Fruit fly (Drosophila melanogaster) whole organism, embryonic: Measurements from ENCODE around the gene CG15046.

Source experiments
- Antp ChIP-seq: fragments of 200-800 bp; sonication (Bioruptor generic); optimal IDR thresholded peaks from 3 replicates; lab custom pipeline; 2016; ENCODE audit warnings: missing biosample characterization, missing genetic modification characterization
- Asciz ChIP-seq: fragments of 200-800 bp; sonication (Bioruptor generic); optimal IDR thresholded peaks from 2 replicates; lab custom pipeline; 2017; ENCODE audit warnings: missing biosample characterization, mild to moderate bottlenecking, missing genetic modification characterization, missing genetic modification reagents
- B-H2 ChIP-seq: fragments of 200-800 bp; sonication (Bioruptor generic); optimal IDR thresholded peaks from 2 replicates; lab custom pipeline; 2018; ENCODE audit warnings: missing biosample characterization, mild to moderate bottlenecking, missing genetic modification characterization
- Bteb2 ChIP-seq: fragments of 200-800 bp; sonication (Bioruptor generic); optimal IDR thresholded peaks from 2 replicates; lab custom pipeline; 2016; ENCODE audit warnings: missing biosample characterization, missing genetic modification characterization
- CG11085 ChIP-seq: fragments of 200-800 bp; sonication (Bioruptor generic); IDR thresholded peaks from 2 replicates; pipeline ENCODE4 v1.3.6; 2022; ENCODE audit warnings: missing biosample characterization, missing genetic modification characterization
- CG12299 ChIP-seq: fragments of 200-800 bp; sonication (Bioruptor generic); optimal IDR thresholded peaks from 2 replicates; lab custom pipeline; 2018; ENCODE audit warnings: missing biosample characterization, mild to moderate bottlenecking, missing genetic modification characterization
- CG1233 ChIP-seq: fragments of 200-800 bp; sonication (Bioruptor generic); optimal IDR thresholded peaks from 4 replicates; lab custom pipeline; 2018; ENCODE audit warnings: missing biosample characterization, mild to moderate bottlenecking, missing genetic modification characterization
- CG12659 ChIP-seq: fragments of 200-800 bp; sonication (Bioruptor generic); optimal IDR thresholded peaks from 3 replicates; lab custom pipeline; 2017; ENCODE audit warnings: mild to moderate bottlenecking, missing biosample characterization, missing genetic modification reagents, missing genetic modification characterization
- CG13123 ChIP-seq: fragments of 200-800 bp; sonication (Bioruptor generic); optimal IDR thresholded peaks from 2 replicates; lab custom pipeline; 2016; ENCODE audit warnings: missing biosample characterization, missing genetic modification characterization
- CG14860 ChIP-seq: fragments of 200-800 bp; sonication (Bioruptor generic); IDR thresholded peaks from 3 replicates; pipeline ENCODE4 v1.3.6; 2022; ENCODE audit warnings: missing biosample characterization, missing genetic modification characterization; ENCODE audit not compliant: partially characterized antibody
- CG15514 ChIP-seq: fragments of 200-800 bp; sonication (Bioruptor generic); optimal IDR thresholded peaks from 3 replicates; lab custom pipeline; 2017; ENCODE audit warnings: missing biosample characterization, missing genetic modification characterization, mild to moderate bottlenecking, moderate library complexity, missing genetic modification reagents
- CG1603 ChIP-seq: fragments of 200-800 bp; sonication (Bioruptor generic); optimal IDR thresholded peaks from 2 replicates; lab custom pipeline; 2019; ENCODE audit warnings: missing biosample characterization, mild to moderate bottlenecking, missing genetic modification characterization, moderate library complexity
- CG2678 ChIP-seq: fragments of 200-800 bp; sonication (Bioruptor generic); optimal IDR thresholded peaks from 3 replicates; lab custom pipeline; 2019; ENCODE audit warnings: missing biosample characterization, mild to moderate bottlenecking, missing genetic modification characterization, moderate library complexity
- CG3065 ChIP-seq: fragments of 200-800 bp; sonication (Bioruptor generic); optimal IDR thresholded peaks from 2 replicates; lab custom pipeline; 2016; ENCODE audit warnings: missing biosample characterization, missing genetic modification characterization
- CG32532 ChIP-seq: fragments of 200-800 bp; sonication (Bioruptor generic); IDR thresholded peaks from 2 replicates; pipeline ENCODE4 v1.3.6; 2022; ENCODE audit warnings: missing biosample characterization, missing genetic modification characterization
- CG3281 ChIP-seq: fragments of 200-800 bp; sonication (Bioruptor generic); optimal IDR thresholded peaks from 3 replicates; lab custom pipeline; 2017; ENCODE audit warnings: missing biosample characterization, mild to moderate bottlenecking, missing genetic modification characterization
- CG3407 ChIP-seq: fragments of 200-800 bp; sonication (Bioruptor generic); optimal IDR thresholded peaks from 2 replicates; lab custom pipeline; 2018; ENCODE audit warnings: missing biosample characterization, mild to moderate bottlenecking, missing genetic modification characterization
- CG34224 ChIP-seq: fragments of 200-800 bp; sonication (Bioruptor generic); IDR thresholded peaks from 3 replicates; pipeline ENCODE4 v1.3.6; 2022; ENCODE audit warnings: missing biosample characterization, missing genetic modification characterization; ENCODE audit not compliant: partially characterized antibody
- CG4820 ChIP-seq: fragments of 200-800 bp; sonication (Bioruptor generic); optimal IDR thresholded peaks from 3 replicates; lab custom pipeline; 2016; ENCODE audit warnings: missing biosample characterization, missing genetic modification characterization
- CG8089 ChIP-seq: fragments of 200-800 bp; sonication (Bioruptor generic); optimal IDR thresholded peaks from 3 replicates; lab custom pipeline; 2016; ENCODE audit warnings: missing biosample characterization, missing genetic modification characterization
- D ChIP-seq, 2 experiments: fragments of 200-800 bp in 1 of 2; fragments of >200 bp in 1 of 2; sonication (Bioruptor generic) in 1 of 2; optimal IDR thresholded peaks; 2 replicates in 1 of 2; 3 replicates in 1 of 2; lab custom pipeline; 2017; ENCODE audit warnings: mild to moderate bottlenecking in 1 of 2, missing biosample characterization in 1 of 2, missing genetic modification characterization in 1 of 2, missing genetic modification reagents in 1 of 2
- D19A ChIP-seq: fragments of 200-800 bp; optimal IDR thresholded peaks from 3 replicates; lab custom pipeline; 2019; ENCODE audit warnings: missing biosample characterization, mild to moderate bottlenecking, missing genetic modification characterization, moderate library complexity
- Doc2 ChIP-seq: fragments of 200-800 bp; sonication (Bioruptor generic); IDR thresholded peaks from 2 replicates; pipeline ENCODE4 v1.3.6; 2022; ENCODE audit warnings: missing biosample characterization, missing genetic modification characterization
- Gug ChIP-seq: fragments of 200-800 bp; sonication (Bioruptor generic); IDR thresholded peaks from 4 replicates; pipeline ENCODE4 v1.3.6; 2022; ENCODE audit warnings: missing biosample characterization, missing genetic modification characterization
- Lpt ChIP-seq: fragments of >200 bp; optimal IDR thresholded peaks from 2 replicates; lab custom pipeline; 2018; ENCODE audit warnings: missing biosample characterization, missing genetic modification characterization
- Mad ChIP-seq: fragments of 200-800 bp; sonication (Bioruptor generic); optimal IDR thresholded peaks from 2 replicates; lab custom pipeline; 2016; ENCODE audit warnings: missing biosample characterization, missing genetic modification characterization
- Mrtf ChIP-seq: fragments of 200-800 bp; sonication (Bioruptor generic); IDR thresholded peaks from 3 replicates; pipeline ENCODE4 v1.3.6; 2022; ENCODE audit warnings: missing biosample characterization, missing genetic modification characterization
- NfI ChIP-seq: fragments of 200-800 bp; sonication (Bioruptor generic); optimal IDR thresholded peaks from 3 replicates; lab custom pipeline; 2018; ENCODE audit warnings: missing biosample characterization, mild to moderate bottlenecking, missing genetic modification characterization, moderate library complexity
- Optix ChIP-seq: fragments of 200-800 bp; sonication (Bioruptor generic); IDR thresholded peaks from 3 replicates; pipeline ENCODE4 v1.3.6; 2022; ENCODE audit warnings: missing biosample characterization, missing genetic modification characterization
- PHDP ChIP-seq: fragments of 200-800 bp; sonication (Bioruptor generic); optimal IDR thresholded peaks from 3 replicates; lab custom pipeline; 2018; ENCODE audit warnings: missing biosample characterization, mild to moderate bottlenecking, missing genetic modification characterization, moderate library complexity
- cad ChIP-seq: fragments of >200 bp; optimal IDR thresholded peaks from 2 replicates; lab custom pipeline; 2017; ENCODE audit warnings: missing biosample characterization, missing genetic modification characterization
- cato ChIP-seq: fragments of 200-800 bp; sonication (Bioruptor generic); optimal IDR thresholded peaks from 2 replicates; lab custom pipeline; 2016; ENCODE audit warnings: missing biosample characterization, missing genetic modification characterization, borderline replicate concordance
- crc ChIP-seq: fragments of 200-800 bp; sonication (Bioruptor generic); optimal IDR thresholded peaks from 2 replicates; lab custom pipeline; 2016; ENCODE audit warnings: missing biosample characterization, missing genetic modification characterization
- dan ChIP-seq: fragments of 200-800 bp; sonication (Bioruptor generic); IDR thresholded peaks from 2 replicates; pipeline ENCODE4 v1.3.6; 2022; ENCODE audit warnings: missing biosample characterization, missing genetic modification characterization
- dimm ChIP-seq: fragments of 200-800 bp; sonication (Bioruptor generic); IDR thresholded peaks from 2 replicates; pipeline ENCODE4 v1.3.6; 2022; ENCODE audit warnings: missing biosample characterization, missing genetic modification characterization
- dmrt99B ChIP-seq: fragments of 200-800 bp; sonication (Bioruptor generic); optimal IDR thresholded peaks from 2 replicates; lab custom pipeline; 2018; ENCODE audit warnings: missing biosample characterization, mild to moderate bottlenecking, missing genetic modification characterization, moderate library complexity
- dysf ChIP-seq: fragments of 200-800 bp; sonication (Bioruptor generic); IDR thresholded peaks from 3 replicates; pipeline ENCODE4 v1.3.6; 2022; ENCODE audit warnings: missing biosample characterization, missing genetic modification characterization
- ftz-f1 ChIP-seq: fragments of 200-800 bp; sonication (Bioruptor generic); optimal IDR thresholded peaks from 2 replicates; lab custom pipeline; 2016; ENCODE audit warnings: missing biosample characterization, missing genetic modification characterization
- gce ChIP-seq: fragments of 200-800 bp; sonication (Bioruptor generic); IDR thresholded peaks from 3 replicates; pipeline ENCODE4 v1.3.6; 2022; ENCODE audit warnings: missing biosample characterization, missing genetic modification characterization
- gcm ChIP-seq: fragments of 200-800 bp; sonication (Bioruptor generic); optimal IDR thresholded peaks from 2 replicates; lab custom pipeline; 2019; ENCODE audit warnings: missing biosample characterization, mild to moderate bottlenecking, missing genetic modification characterization, moderate library complexity
- hb ChIP-seq: fragments of 200-800 bp; sonication (Bioruptor generic); IDR thresholded peaks from 3 replicates; pipeline ENCODE4 v1.3.6; 2022; ENCODE audit warnings: missing biosample characterization, missing genetic modification characterization; ENCODE audit not compliant: partially characterized antibody
- ken ChIP-seq: fragments of 200-800 bp; sonication (Bioruptor generic); IDR thresholded peaks from 3 replicates; pipeline ENCODE4 v1.3.6; 2022; ENCODE audit warnings: missing biosample characterization, missing genetic modification characterization
- peb ChIP-seq: fragments of 200-800 bp; sonication (Bioruptor generic); IDR thresholded peaks from 2 replicates; pipeline ENCODE4 v1.3.6; 2022; ENCODE audit warnings: missing biosample characterization, missing genetic modification characterization
- pnt ChIP-seq: fragments of 200-800 bp; sonication (Bioruptor generic); optimal IDR thresholded peaks from 3 replicates; lab custom pipeline; 2016; ENCODE audit warnings: missing biosample characterization, missing genetic modification characterization
- pros ChIP-seq: fragments of 200-800 bp; sonication (Bioruptor generic); optimal IDR thresholded peaks from 3 replicates; lab custom pipeline; 2019; ENCODE audit warnings: missing biosample characterization, mild to moderate bottlenecking, missing genetic modification characterization, moderate library complexity
- pzg ChIP-seq: fragments of 200-800 bp; sonication (Bioruptor generic); optimal IDR thresholded peaks from 3 replicates; lab custom pipeline; 2018; ENCODE audit warnings: missing biosample characterization, mild to moderate bottlenecking, missing genetic modification characterization, moderate library complexity
- sqz ChIP-seq: fragments of 200-800 bp; sonication (Bioruptor generic); optimal IDR thresholded peaks from 3 replicates; lab custom pipeline; 2018; ENCODE audit warnings: missing biosample characterization, mild to moderate bottlenecking, missing genetic modification characterization
- trem ChIP-seq: fragments of 200-800 bp; optimal IDR thresholded peaks from 3 replicates; lab custom pipeline; 2019; ENCODE audit warnings: missing biosample characterization, mild to moderate bottlenecking, missing genetic modification characterization, moderate library complexity
- vvl ChIP-seq: fragments of 200-800 bp; sonication (Bioruptor generic); IDR thresholded peaks from 2 replicates; pipeline ENCODE4 v1.3.6; 2022; ENCODE audit warnings: missing biosample characterization, missing genetic modification characterization
- yki ChIP-seq: fragments of >200 bp; optimal IDR thresholded peaks from 3 replicates; lab custom pipeline; 2018
- zen ChIP-seq: fragments of 200-800 bp; sonication (Bioruptor generic); optimal IDR thresholded peaks from 3 replicates; lab custom pipeline; 2018; ENCODE audit warnings: missing biosample characterization, mild to moderate bottlenecking, missing genetic modification characterization, moderate library complexity

Gene CG15046

dm6 chrX:18515988-18516541, 26.6 kb upstream of the CG15046 start (continued):
- TF ChIP-seq hb (GFP tag; lab: Robert Waterston, UW) = no peak
- TF ChIP-seq PHDP (tag; lab: Kevin White, UChicago) = no peak
- peak; percentile 5 for TF ChIP-seq pzg (GFP tag; lab: Kevin White, UChicago)
- no peak for TF ChIP-seq ftz-f1 (GFP tag; lab: Kevin White, UChicago)
- no peak for TF ChIP-seq D19A (tag; lab: Kevin White, UChicago)
- TF ChIP-seq CG14860 (GFP tag; lab: Robert Waterston, UW) = no peak
- no peak for TF ChIP-seq CG3281 (GFP tag; lab: Kevin White, UChicago)
- TF ChIP-seq CG15514 (GFP tag; lab: Kevin White, UChicago) = peak; percentile 1
- TF ChIP-seq Doc2 (GFP tag; lab: Robert Waterston, UW) = no peak
- no peak for TF ChIP-seq pros (GFP tag; lab: Kevin White, UChicago)
- TF ChIP-seq CG8089 = peak; percentile 1
- no peak for TF ChIP-seq CG3065 (GFP tag; lab: Kevin White, UChicago)
- TF ChIP-seq yki = no peak
- peak; percentile 12 for TF ChIP-seq CG1233 (GFP tag; lab: Kevin White, UChicago)
- TF ChIP-seq zen (tag; lab: Kevin White, UChicago) = no peak
- TF ChIP-seq CG32532 (GFP tag; lab: Robert Waterston, UW) = peak; percentile 13; the same call in 1 of the 2 replicates
- no peak for TF ChIP-seq gce (GFP tag; lab: Robert Waterston, UW)
- peak; percentile 6 for TF ChIP-seq CG1603
- TF ChIP-seq dan (GFP tag; lab: Robert Waterston, UW) = no peak
- TF ChIP-seq dimm (GFP tag; lab: Robert Waterston, UW) = no peak
- no peak for TF ChIP-seq NfI
- no peak for TF ChIP-seq D (optimal IDR thresholded peaks at IDR 0.05; lab: Kevin White, UChicago)
- TF ChIP-seq D (GFP tag; optimal IDR thresholded peaks at IDR 0.05; lab: Kevin White, UChicago) = no peak
- TF ChIP-seq B-H2 (GFP tag; lab: Kevin White, UChicago) = no peak
- TF ChIP-seq Bteb2 (GFP tag; lab: Kevin White, UChicago) = no peak
- TF ChIP-seq dysf (GFP tag; lab: Robert Waterston, UW) = no peak
- no peak for TF ChIP-seq CG12299 (tag; lab: Kevin White, UChicago)
- no peak for TF ChIP-seq Antp (GFP tag; lab: Kevin White, UChicago)
- no peak for TF ChIP-seq Lpt (GFP tag; lab: Kevin White, UChicago)
- no peak for TF ChIP-seq sqz (GFP tag; lab: Kevin White, UChicago)
- no peak for TF ChIP-seq CG13123 (GFP tag; lab: Kevin White, UChicago)
- no peak for TF ChIP-seq gcm (GFP tag; lab: Kevin White, UChicago)
- TF ChIP-seq cato (GFP tag; lab: Kevin White, UChicago) = no peak
- TF ChIP-seq Optix (GFP tag; lab: Robert Waterston, UW) = no peak
- TF ChIP-seq dmrt99B (tag; lab: Kevin White, UChicago) = peak; percentile 16
- TF ChIP-seq CG4820 (GFP tag; lab: Kevin White, UChicago) = no peak
- no peak for TF ChIP-seq trem
- peak; percentile 7 for TF ChIP-seq CG12659 (GFP tag; lab: Kevin White, UChicago)
- TF ChIP-seq pnt (GFP tag; lab: Kevin White, UChicago) = no peak
- TF ChIP-seq cad (GFP tag; lab: Kevin White, UChicago) = no peak
- no peak for TF ChIP-seq Asciz
- TF ChIP-seq ken = peak; percentile 57; the same call in 1 of the 3 replicates
- TF ChIP-seq CG3407 (GFP tag; lab: Kevin White, UChicago) = no peak
- no peak for TF ChIP-seq Mad (GFP tag; lab: Kevin White, UChicago)
- peak; percentile 33 for TF ChIP-seq CG2678 (tag; lab: Kevin White, UChicago)
- no peak for TF ChIP-seq crc (GFP tag; lab: Kevin White, UChicago)
- TF ChIP-seq Mrtf (GFP tag; lab: Robert Waterston, UW) = no peak
- no peak for TF ChIP-seq peb
- TF ChIP-seq vvl (GFP tag; lab: Robert Waterston, UW) = peak; percentile 21
- TF ChIP-seq CG11085 (GFP tag; lab: Robert Waterston, UW) = no peak
- TF ChIP-seq Gug (GFP tag; lab: Robert Waterston, UW) = no peak
- no peak for TF ChIP-seq CG34224 (GFP tag; lab: Robert Waterston, UW)
